In the genomic region with DNA sequence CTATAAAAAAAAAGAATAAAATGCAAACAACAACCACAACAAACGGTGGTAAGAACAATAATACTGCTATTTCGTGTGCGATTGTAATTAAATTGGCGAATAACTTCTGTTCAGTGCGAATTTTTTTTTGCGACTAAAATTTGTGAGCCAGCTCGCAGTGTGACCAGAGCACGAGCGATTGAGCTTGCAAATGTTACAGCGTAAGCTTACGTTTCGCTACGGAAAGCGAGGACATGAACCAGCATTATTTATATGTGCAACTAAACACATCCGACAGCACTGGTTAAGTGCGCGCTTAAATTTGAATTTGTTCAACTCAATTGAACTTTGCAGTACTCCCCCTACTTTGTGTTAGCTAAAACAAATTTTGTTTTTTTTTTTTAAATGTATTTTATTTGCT, we compare ENCODE assay signal across 3 fruit fly cellular contexts.
TF ChIP-seq lines count a peak whose summit lies in the region.

A gene (minus strand): TSS at position 139 of the 400 bp plus-strand sequence.

TF ChIP-seq in whole organism, adult, 20 proteins besides CTCF, POLR2A, EP300 and RAD21 (continued from another document):
- TF ChIP-seq bab1 (GFP tag; optimal IDR thresholded peaks at IDR 0.05; lab: Kevin White, UChicago) (peak; percentile 85), CG1620 (GFP tag; optimal IDR thresholded peaks at IDR 0.05; lab: Kevin White, UChicago) (peak; percentile 75), ovo (GFP tag; optimal IDR thresholded peaks at IDR 0.05; lab: Kevin White, UChicago) (no peak)

TF ChIP-seq in whole organism, embryonic, 481 proteins besides CTCF, POLR2A, EP300 and RAD21 (continued from another document and continues in another):
- TF ChIP-seq Sry-δ (GFP tag; optimal IDR thresholded peaks at IDR 0.05; lab: Kevin White, UChicago) (peak; percentile 40), CG4424 (GFP tag; optimal IDR thresholded peaks at IDR 0.05; lab: Kevin White, UChicago) (peak; percentile 3), lilli (GFP tag; optimal IDR thresholded peaks at IDR 0.05; lab: Kevin White, UChicago) (peak; percentile 36), stwl (tag; optimal IDR thresholded peaks at IDR 0.05; lab: Kevin White, UChicago) (peak; percentile 96), CG32772 (GFP tag; IDR thresholded peaks at IDR 0.05; lab: Robert Waterston, UW) (no peak), Side (GFP tag; optimal IDR thresholded peaks at IDR 0.05; lab: Kevin White, UChicago) (no peak), Deaf1 (tag; optimal IDR thresholded peaks at IDR 0.05; lab: Kevin White, UChicago) (no peak), pfk (GFP tag; optimal IDR thresholded peaks at IDR 0.05; lab: Kevin White, UChicago) (no peak), CG1647 (GFP tag; optimal IDR thresholded peaks at IDR 0.05; lab: Kevin White, UChicago) (peak; percentile 9), ewg (GFP tag; optimal IDR thresholded peaks at IDR 0.05; lab: Kevin White, UChicago) (peak; percentile 5), Aef1 (GFP tag; IDR thresholded peaks at IDR 0.05; lab: Robert Waterston, UW) (no peak), ATbp (GFP tag; optimal IDR thresholded peaks at IDR 0.05; lab: Kevin White, UChicago) (no peak), CG7928 (GFP tag; optimal IDR thresholded peaks at IDR 0.05; lab: Kevin White, UChicago) (no peak), yki (optimal IDR thresholded peaks at IDR 0.05; lab: Kevin White, UChicago) (no peak), CG10209 (GFP tag; optimal IDR thresholded peaks at IDR 0.05; lab: Kevin White, UChicago) (no peak), CG9797 (GFP tag; optimal IDR thresholded peaks at IDR 0.05; lab: Kevin White, UChicago) (peak; percentile 54), sr (GFP tag; IDR thresholded peaks at IDR 0.05; lab: Robert Waterston, UW) (no peak), Ets97D (GFP tag; optimal IDR thresholded peaks at IDR 0.05; lab: Kevin White, UChicago) (peak; percentile 74), CG11504 (tag; optimal IDR thresholded peaks at IDR 0.05; lab: Kevin White, UChicago) (peak; percentile 49), gt (GFP tag; IDR thresholded peaks at IDR 0.05; lab: Robert Waterston, UW) (no peak), danr (GFP tag; IDR thresholded peaks at IDR 0.05; lab: Robert Waterston, UW) (no peak), hth (optimal IDR thresholded peaks at IDR 0.05; lab: Kevin White, UChicago) (no peak), CG1603 (tag; optimal IDR thresholded peaks at IDR 0.05; lab: Kevin White, UChicago) (peak; percentile 75), insv (GFP tag; optimal IDR thresholded peaks at IDR 0.05; lab: Kevin White, UChicago) (no peak), CG2120 (GFP tag; optimal IDR thresholded peaks at IDR 0.05; lab: Kevin White, UChicago) (peak; percentile 61), sens (GFP tag; lab: Kevin White, UChicago) (peak; percentile 69), Antp (GFP tag; optimal IDR thresholded peaks at IDR 0.05; lab: Kevin White, UChicago) (no peak), CG9437 (GFP tag; optimal IDR thresholded peaks at IDR 0.05; lab: Kevin White, UChicago) (peak; percentile 99), Abd-B (GFP tag; optimal IDR thresholded peaks at IDR 0.05; lab: Kevin White, UChicago) (no peak), CG11723 (GFP tag; optimal IDR thresholded peaks at IDR 0.05; lab: Kevin White, UChicago) (no peak), cato (GFP tag; optimal IDR thresholded peaks at IDR 0.05; lab: Kevin White, UChicago; ENCODE audit: borderline replicate concordance) (no peak), CG13624 (GFP tag; optimal IDR thresholded peaks at IDR 0.05; lab: Kevin White, UChicago) (peak; percentile 57), CG9609 (GFP tag; optimal IDR thresholded peaks at IDR 0.05; lab: Kevin White, UChicago) (no peak), CG11093 (GFP tag; IDR thresholded peaks at IDR 0.05; lab: Robert Waterston, UW) (no peak), CG15514 (GFP tag; optimal IDR thresholded peaks at IDR 0.05; lab: Kevin White, UChicago) (peak; percentile 92), tin (GFP tag; optimal IDR thresholded peaks at IDR 0.05; lab: Kevin White, UChicago) (no peak), odd (GFP tag; optimal IDR thresholded peaks at IDR 0.05; lab: Kevin White, UChicago) (no peak), ac (GFP tag; optimal IDR thresholded peaks at IDR 0.05; lab: Kevin White, UChicago) (no peak), CG10979 (tag; optimal IDR thresholded peaks at IDR 0.05; lab: Kevin White, UChicago) (no peak), pho (GFP tag; optimal IDR thresholded peaks at IDR 0.05; lab: Kevin White, UChicago) (peak; percentile 9), dpn (GFP tag; optimal IDR thresholded peaks at IDR 0.05; lab: Kevin White, UChicago) (peak; percentile 31 to 42), Lhr (GFP tag; optimal IDR thresholded peaks at IDR 0.05; lab: Kevin White, UChicago) (peak; percentile 84), CG14050 (GFP tag; IDR thresholded peaks at IDR 0.05; lab: Robert Waterston, UW) (no peak), Elba2 (GFP tag; optimal IDR thresholded peaks at IDR 0.05; lab: Kevin White, UChicago) (no peak), CG7963 (GFP tag; IDR thresholded peaks at IDR 0.05; lab: Robert Waterston, UW; ENCODE audit: partially characterized antibody) (no peak), Sox102F (GFP tag; optimal IDR thresholded peaks at IDR 0.05; lab: Kevin White, UChicago) (no peak), gsb-n (tag; optimal IDR thresholded peaks at IDR 0.05; lab: Kevin White, UChicago) (no peak), CG14860 (GFP tag; IDR thresholded peaks at IDR 0.05; lab: Robert Waterston, UW; ENCODE audit: partially characterized antibody) (no peak), sob (GFP tag; IDR thresholded peaks at IDR 0.05; lab: Robert Waterston, UW) (no peak), pita (GFP tag; optimal IDR thresholded peaks at IDR 0.05; lab: Kevin White, UChicago) (peak; percentile 40), CG10267 (tag; optimal IDR thresholded peaks at IDR 0.05; lab: Kevin White, UChicago) (peak; percentile 85), CG6175 (GFP tag; IDR thresholded peaks at IDR 0.05; lab: Robert Waterston, UW) (no peak), CG3847 (GFP tag; IDR thresholded peaks at IDR 0.05; lab: Robert Waterston, UW) (peak; percentile 61), Xrp1 (GFP tag; IDR thresholded peaks at IDR 0.05; lab: Robert Waterston, UW) (no peak), mam (GFP tag; optimal IDR thresholded peaks at IDR 0.05; lab: Kevin White, UChicago) (peak; percentile 18), zf30C (GFP tag; optimal IDR thresholded peaks at IDR 0.05; lab: Kevin White, UChicago) (no peak), Nf-YB (GFP tag; optimal IDR thresholded peaks at IDR 0.05; lab: Kevin White, UChicago) (no peak), CG11560 (tag; IDR thresholded peaks at IDR 0.05; lab: Robert Waterston, UW) (no peak), Bgb (GFP tag; IDR thresholded peaks at IDR 0.05; lab: Robert Waterston, UW; ENCODE audit: partially characterized antibody) (peak; percentile 51; the same call in 1 of the 2 replicates), CG12236 (GFP tag; optimal IDR thresholded peaks at IDR 0.05; lab: Kevin White, UChicago) (no peak), dati (GFP tag; IDR thresholded peaks at IDR 0.05; lab: Robert Waterston, UW) (no peak), tap (tag; optimal IDR thresholded peaks at IDR 0.05; lab: Kevin White, UChicago) (no peak), NC2β (GFP tag; optimal IDR thresholded peaks at IDR 0.05; lab: Kevin White, UChicago) (no peak), CG6654 (GFP tag; optimal IDR thresholded peaks at IDR 0.05; lab: Kevin White, UChicago) (no peak)

TF ChIP-seq in whole organism, prepupa, 60 proteins besides CTCF, POLR2A, EP300 and RAD21 (continued from another document):
- TF ChIP-seq CG6854 (GFP tag; optimal IDR thresholded peaks at IDR 0.05; lab: Kevin White, UChicago): no peak
- TF ChIP-seq CG8319 (GFP tag; optimal IDR thresholded peaks at IDR 0.05; lab: Kevin White, UChicago): no peak
- TF ChIP-seq CG10631 (GFP tag; optimal IDR thresholded peaks at IDR 0.05; lab: Kevin White, UChicago): no peak
- TF ChIP-seq CG1621 (tag; optimal IDR thresholded peaks at IDR 0.05; lab: Kevin White, UChicago): no peak
- peak; percentile 66 for TF ChIP-seq svp (GFP tag; lab: Kevin White, UChicago)
- peak; percentile 52 for TF ChIP-seq topi (GFP tag; optimal IDR thresholded peaks at IDR 0.05; lab: Kevin White, UChicago)
- TF ChIP-seq Sox14 (GFP tag; optimal IDR thresholded peaks at IDR 0.05; lab: Kevin White, UChicago): peak; percentile 64
- TF ChIP-seq CG4318 (GFP tag; optimal IDR thresholded peaks at IDR 0.05; lab: Kevin White, UChicago): no peak
- no peak for TF ChIP-seq Hr39 (GFP tag; optimal IDR thresholded peaks at IDR 0.05; lab: Kevin White, UChicago)
- peak; percentile 2 for TF ChIP-seq Smox (GFP tag; optimal IDR thresholded peaks at IDR 0.05; lab: Kevin White, UChicago)
- no peak for TF ChIP-seq CG10669 (GFP tag; optimal IDR thresholded peaks at IDR 0.05; lab: Kevin White, UChicago)
- TF ChIP-seq CG6808 (GFP tag; optimal IDR thresholded peaks at IDR 0.05; lab: Kevin White, UChicago): no peak
- TF ChIP-seq achi (GFP tag; optimal IDR thresholded peaks at IDR 0.05; lab: Kevin White, UChicago): no peak
- TF ChIP-seq Hr38 (GFP tag; optimal IDR thresholded peaks at IDR 0.05; lab: Kevin White, UChicago): no peak
- TF ChIP-seq cyc (GFP tag; optimal IDR thresholded peaks at IDR 0.05; lab: Kevin White, UChicago): peak; percentile 10
- TF ChIP-seq Eip75B (GFP tag; optimal IDR thresholded peaks at IDR 0.05; lab: Kevin White, UChicago): peak; percentile 23
- TF ChIP-seq vri (GFP tag; optimal IDR thresholded peaks at IDR 0.05; lab: Kevin White, UChicago): no peak
- TF ChIP-seq CG8119 (GFP tag; IDR thresholded peaks at IDR 0.05; lab: Robert Waterston, UW): no peak
- no peak for TF ChIP-seq CG11294 (GFP tag; IDR thresholded peaks at IDR 0.05; lab: Robert Waterston, UW)
- TF ChIP-seq esn (GFP tag; optimal IDR thresholded peaks at IDR 0.05; lab: Kevin White, UChicago): peak; percentile 50
- no peak for TF ChIP-seq Ets96B (tag; optimal IDR thresholded peaks at IDR 0.05; lab: Kevin White, UChicago)
- no peak for TF ChIP-seq Blimp-1 (GFP tag; optimal IDR thresholded peaks at IDR 0.05; lab: Kevin White, UChicago)
- no peak for TF ChIP-seq CG6792 (GFP tag; optimal IDR thresholded peaks at IDR 0.05; lab: Kevin White, UChicago)
- TF ChIP-seq CG32006 (GFP tag; optimal IDR thresholded peaks at IDR 0.05; lab: Kevin White, UChicago): no peak
- TF ChIP-seq CG16779 (tag; optimal IDR thresholded peaks at IDR 0.05; lab: Kevin White, UChicago): no peak
- TF ChIP-seq pdm3 (GFP tag; optimal IDR thresholded peaks at IDR 0.05; lab: Kevin White, UChicago): no peak
- TF ChIP-seq Eip78C (GFP tag; lab: Kevin White, UChicago): peak; percentile 74
